Worm (Caenorhabditis elegans) whole organism, L4/young adult: ENCODE measurements around the gene Y75B8A.25.

Experiments
- W03F9.2 ChIP-seq: fragments of 150-350 bp; optimal IDR thresholded peaks from 2 replicates; lab custom pipeline; 2014; ENCODE audit warnings: missing biosample characterization, missing genetic modification characterization
- him-1 ChIP-seq: sonication (generic microtip); optimal IDR thresholded peaks from 2 replicates; lab custom pipeline; 2016; ENCODE audit warnings: missing genotype, missing genetic modification reagents, missing genetic modification characterization, missing compliant biosample characterization

DNA sequence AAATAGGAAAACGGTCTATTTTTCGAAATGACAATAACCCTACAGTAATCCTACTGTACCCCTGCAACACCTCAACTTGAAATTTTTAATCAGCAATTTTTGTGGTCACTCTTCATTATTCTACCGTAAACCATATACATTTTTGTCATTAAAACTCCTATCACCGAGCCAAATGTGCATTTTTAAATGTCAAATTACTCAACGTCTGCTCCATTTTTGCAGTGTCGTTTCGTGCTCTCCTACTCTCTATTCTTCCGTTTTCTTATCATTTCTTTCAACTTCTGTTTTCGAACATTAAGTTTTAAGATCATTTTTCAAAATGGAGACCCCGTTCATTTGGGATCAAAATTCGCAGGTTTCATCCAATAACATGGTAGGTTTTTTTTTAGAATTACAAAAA is 33.6 kb downstream of the Y75B8A.25 start, which contains the start of gene pqn-92:
- TF ChIP-seq W03F9.2 (tag; lab: Kevin White, UChicago): no peak
- no peak for TF ChIP-seq him-1 (tag; lab: Kevin White, UChicago)
